Worm (Caenorhabditis elegans) whole organism, L4 larva: ENCODE results near the gene pigc-1.

Source experiments
- F37D6.2 ChIP-seq: sonication (generic microtip); optimal IDR thresholded peaks from 2 replicates; lab custom pipeline; 2016; ENCODE audit warnings: mild to moderate bottlenecking, missing genetic modification characterization, missing compliant biosample characterization
- F44E2.7 ChIP-seq: fragments of 200-800 bp; sonication (Bioruptor generic); IDR thresholded peaks from 2 replicates; pipeline ENCODE4 v2.1.2; 2022; ENCODE audit warnings: missing genetic modification characterization, missing compliant biosample characterization
- F49E8.2 ChIP-seq: sonication (generic microtip); optimal IDR thresholded peaks from 2 replicates; lab custom pipeline; 2016; ENCODE audit warnings: missing compliant biosample characterization, mild to moderate bottlenecking, missing genetic modification characterization, borderline replicate concordance
- R02D3.7 ChIP-seq: fragments of 150-350 bp; sonication (generic microtip); optimal IDR thresholded peaks from 3 replicates; lab custom pipeline; 2014; ENCODE audit warnings: missing biosample characterization, missing genetic modification characterization
- T26A8.4 ChIP-seq: fragments of 200-800 bp; sonication (Bioruptor generic); IDR thresholded peaks from 2 replicates; pipeline ENCODE4 v1.3.6; 2022; ENCODE audit warnings: missing genetic modification characterization, missing compliant biosample characterization
- attf-4 ChIP-seq: sonication (generic microtip); optimal IDR thresholded peaks from 3 replicates; lab custom pipeline; 2017; ENCODE audit warnings: missing biosample characterization, missing genetic modification characterization
- ceh-44 ChIP-seq: fragments of 200-800 bp; sonication (Bioruptor generic); IDR thresholded peaks from 2 replicates; pipeline ENCODE4 v1.3.6; 2022; ENCODE audit warnings: missing genetic modification reagents, missing genetic modification characterization, missing compliant biosample characterization
- ceh-62 ChIP-seq: sonication (generic microtip); optimal IDR thresholded peaks from 2 replicates; lab custom pipeline; 2017; ENCODE audit warnings: missing biosample characterization, missing genetic modification characterization
- ceh-82 ChIP-seq: sonication (generic microtip); optimal IDR thresholded peaks from 2 replicates; lab custom pipeline; 2017; ENCODE audit warnings: missing biosample characterization, missing genetic modification characterization
- ctbp-1 ChIP-seq: fragments of 200-800 bp; sonication (Bioruptor generic); IDR thresholded peaks from 2 replicates; pipeline ENCODE4 v1.3.6; 2022; ENCODE audit warnings: missing genetic modification reagents, missing genetic modification characterization, missing compliant biosample characterization
- daf-19 ChIP-seq: fragments of 200-800 bp; sonication (Bioruptor generic); conservative IDR thresholded peaks from 2 replicates; pipeline ENCODE4 v1.3.6; 2022; ENCODE audit warnings: missing genetic modification characterization, missing compliant biosample characterization
- daf-8 ChIP-seq: fragments of 200-800 bp; sonication (Bioruptor generic); IDR thresholded peaks from 2 replicates; pipeline ENCODE4 v1.3.6; 2022; ENCODE audit warnings: missing genetic modification characterization, missing compliant biosample characterization
- dmd-6 ChIP-seq: fragments of 200-800 bp; sonication (Bioruptor generic); IDR thresholded peaks from 2 replicates; pipeline ENCODE4 v1.3.6; 2022; ENCODE audit warnings: missing genetic modification reagents, missing genetic modification characterization, missing compliant biosample characterization
- dmd-9 ChIP-seq: fragments of 200-800 bp; sonication (Bioruptor generic); IDR thresholded peaks from 2 replicates; pipeline ENCODE4 v1.3.6; 2022; ENCODE audit warnings: missing genetic modification reagents, missing genetic modification characterization, missing compliant biosample characterization
- dve-1 ChIP-seq: sonication (generic microtip); optimal IDR thresholded peaks from 2 replicates; lab custom pipeline; 2017; ENCODE audit warnings: antibody characterized with exemption, mild to moderate bottlenecking, missing genetic modification characterization, missing compliant biosample characterization; ENCODE audit not compliant: insufficient read depth
- fkh-10 ChIP-seq: fragments of 150-350 bp; optimal IDR thresholded peaks from 2 replicates; lab custom pipeline; 2014; ENCODE audit warnings: missing biosample characterization, missing genetic modification reagents, missing genetic modification characterization
- hlh-11 ChIP-seq: fragments of 200-800 bp; sonication (Bioruptor generic); optimal IDR thresholded peaks from 2 replicates; lab custom pipeline; 2018; ENCODE audit warnings: mild to moderate bottlenecking, missing genetic modification characterization, missing compliant biosample characterization
- hlh-30 ChIP-seq: sonication (generic microtip); optimal IDR thresholded peaks from 2 replicates; lab custom pipeline; 2017; ENCODE audit warnings: antibody characterized with exemption, mild to moderate bottlenecking, missing genetic modification characterization, missing compliant biosample characterization; ENCODE audit not compliant: insufficient read depth
- jun-1 ChIP-seq: fragments of 150-350 bp; optimal IDR thresholded peaks from 2 replicates; lab custom pipeline; 2014; ENCODE audit warnings: missing biosample characterization, missing genetic modification reagents, missing genetic modification characterization
- lim-7 ChIP-seq: fragments of 200-800 bp; sonication (Bioruptor generic); IDR thresholded peaks from 2 replicates; pipeline ENCODE4 v1.3.6; 2022; ENCODE audit warnings: missing genetic modification characterization, missing compliant biosample characterization
- lin-15B ChIP-seq: fragments of 150-350 bp; sonication (generic microtip); optimal IDR thresholded peaks from 3 replicates; lab custom pipeline; 2014; ENCODE audit warnings: missing biosample characterization, missing genetic modification characterization
- lin-39 ChIP-seq: fragments of 150-350 bp; optimal IDR thresholded peaks from 2 replicates; lab custom pipeline; 2014; ENCODE audit warnings: missing biosample characterization, missing genetic modification reagents, missing genetic modification characterization
- lir-3 ChIP-seq: sonication (generic microtip); optimal IDR thresholded peaks from 2 replicates; lab custom pipeline; 2016; ENCODE audit warnings: mild to moderate bottlenecking, missing genetic modification characterization, missing compliant biosample characterization
- madf-5 ChIP-seq, 2 experiments: fragments of 200-800 bp; sonication (Bioruptor generic); IDR thresholded peaks; 2 replicates each; pipeline ENCODE4 v1.3.6; 2022; ENCODE audit warnings: missing compliant biosample characterization in 2 of 2, missing genetic modification characterization in 2 of 2
- mdt-29 ChIP-seq: fragments of 200-800 bp; sonication (Bioruptor generic); IDR thresholded peaks from 2 replicates; pipeline ENCODE4 v1.3.6; 2022; ENCODE audit warnings: missing genetic modification reagents, missing genetic modification characterization, missing compliant biosample characterization
- mep-1 ChIP-seq: fragments of 150-350 bp; sonication (generic microtip); optimal IDR thresholded peaks from 3 replicates; lab custom pipeline; 2014; ENCODE audit warnings: missing biosample characterization, missing genetic modification characterization
- mxl-2 ChIP-seq: fragments of 200-800 bp; sonication (Bioruptor generic); conservative IDR thresholded peaks from 2 replicates; pipeline ENCODE4 v1.3.6; 2022; ENCODE audit warnings: missing genetic modification reagents, missing genetic modification characterization, missing compliant biosample characterization
- mxl-3 ChIP-seq: fragments of 200-800 bp; sonication (Bioruptor generic); optimal IDR thresholded peaks from 2 replicates; lab custom pipeline; 2018; ENCODE audit warnings: mild to moderate bottlenecking, missing genetic modification characterization, missing compliant biosample characterization
- nhr-10 ChIP-seq: fragments of 150-350 bp; optimal IDR thresholded peaks from 2 replicates; lab custom pipeline; 2014; ENCODE audit warnings: missing biosample characterization, missing genetic modification characterization
- nhr-102 ChIP-seq: sonication (generic microtip); optimal IDR thresholded peaks from 2 replicates; lab custom pipeline; 2016; ENCODE audit warnings: mild to moderate bottlenecking, missing genetic modification characterization, moderate library complexity, missing compliant biosample characterization
- nhr-237 ChIP-seq: sonication (generic microtip); optimal IDR thresholded peaks from 2 replicates; lab custom pipeline; 2017; ENCODE audit warnings: missing biosample characterization, missing genetic modification characterization
- nhr-25 ChIP-seq: sonication (generic microtip); optimal IDR thresholded peaks from 2 replicates; lab custom pipeline; 2017; ENCODE audit warnings: missing genetic modification characterization, mild to moderate bottlenecking, missing compliant biosample characterization, antibody characterized with exemption, moderate library complexity, borderline replicate concordance; ENCODE audit not compliant: insufficient read depth
- nhr-28 ChIP-seq: fragments of 150-350 bp; optimal IDR thresholded peaks from 2 replicates; lab custom pipeline; 2014; ENCODE audit warnings: missing biosample characterization, missing genetic modification characterization
- nhr-41 ChIP-seq: fragments of 200-800 bp; sonication (Bioruptor generic); IDR thresholded peaks from 2 replicates; pipeline ENCODE4 v1.3.6; 2022; ENCODE audit warnings: missing genetic modification reagents, missing genetic modification characterization, missing compliant biosample characterization
- nhr-42 ChIP-seq: fragments of 200-800 bp; sonication (Bioruptor generic); IDR thresholded peaks from 2 replicates; pipeline ENCODE4 v1.3.6; 2022; ENCODE audit warnings: missing genetic modification characterization, missing compliant biosample characterization
- nhr-77 ChIP-seq: fragments of 150-350 bp; optimal IDR thresholded peaks from 2 replicates; lab custom pipeline; 2014; ENCODE audit warnings: missing biosample characterization, missing genetic modification characterization
- pha-4 ChIP-seq, 2 experiments: fragments of 150-350 bp in 1 of 2; fragments of 200-800 bp in 1 of 2; sonication (Bioruptor generic) in 1 of 2; IDR thresholded peaks in 1 of 2; optimal IDR thresholded peaks in 1 of 2; 2 replicates each; pipeline versions ENCODE4 v1.3.6 to Lab custom; 2014 to 2022; ENCODE audit warnings: missing genetic modification characterization in 2 of 2, missing genetic modification reagents in 2 of 2, missing biosample characterization in 1 of 2, missing compliant biosample characterization in 1 of 2
- pqm-1 ChIP-seq: sonication (generic microtip); optimal IDR thresholded peaks from 2 replicates; lab custom pipeline; 2017; ENCODE audit warnings: missing biosample characterization, missing genetic modification characterization
- rbr-2 ChIP-seq: sonication (generic microtip); optimal IDR thresholded peaks from 2 replicates; lab custom pipeline; 2016; ENCODE audit warnings: missing genotype, missing genetic modification characterization, missing compliant biosample characterization
- sdz-12 ChIP-seq: fragments of 200-800 bp; sonication (Bioruptor generic); optimal IDR thresholded peaks from 2 replicates; lab custom pipeline; 2018; ENCODE audit warnings: mild to moderate bottlenecking, missing genetic modification characterization, missing compliant biosample characterization
- set-16 ChIP-seq: fragments of 200-800 bp; sonication (Bioruptor generic); IDR thresholded peaks from 2 replicates; pipeline ENCODE4 v1.3.6; 2022; ENCODE audit warnings: missing genetic modification reagents, missing genetic modification characterization, missing compliant biosample characterization
- skn-1 ChIP-seq: fragments of 150-350 bp; optimal IDR thresholded peaks from 2 replicates; lab custom pipeline; 2014; ENCODE audit warnings: missing biosample characterization, missing genetic modification characterization
- snpc-1.2 ChIP-seq: fragments of 200-800 bp; sonication (Bioruptor generic); IDR thresholded peaks from 2 replicates; pipeline ENCODE4 v1.3.6; 2022; ENCODE audit warnings: missing genetic modification reagents, missing genetic modification characterization, missing compliant biosample characterization
- snpc-4 ChIP-seq: fragments of 150-350 bp; optimal IDR thresholded peaks from 2 replicates; lab custom pipeline; 2014; ENCODE audit warnings: missing biosample characterization, missing genetic modification characterization
- tra-1 ChIP-seq: fragments of 200-800 bp; sonication (Bioruptor generic); IDR thresholded peaks from 2 replicates; pipeline ENCODE4 v1.3.6; 2022; ENCODE audit warnings: missing genetic modification reagents, missing genetic modification characterization, missing compliant biosample characterization
- unc-39 ChIP-seq: sonication (generic microtip); optimal IDR thresholded peaks from 2 replicates; lab custom pipeline; 2017; ENCODE audit warnings: missing biosample characterization, missing genetic modification characterization
- zip-11 ChIP-seq: fragments of 200-800 bp; sonication (Bioruptor generic); IDR thresholded peaks from 2 replicates; pipeline ENCODE4 v1.3.6; 2022; ENCODE audit warnings: missing genetic modification characterization, missing compliant biosample characterization
- ztf-11 ChIP-seq: fragments of 150-350 bp; optimal IDR thresholded peaks from 2 replicates; lab custom pipeline; 2014; ENCODE audit warnings: missing biosample characterization, missing genetic modification characterization

pigc-1 gene

ce11 chrIV:9341591-9341990 is 1.4 kb downstream of the pigc-1 start, which contains the start of gene vps-26 (continued):
- TF ChIP-seq nhr-25 (tag; lab: Kevin White, UChicago) = no peak
- no peak for TF ChIP-seq fkh-10
- no peak for TF ChIP-seq daf-8 (GFP tag; lab: Robert Waterston, UW)
- TF ChIP-seq skn-1 (tag; lab: Kevin White, UChicago) = no peak
- no peak for TF ChIP-seq lir-3
- no peak for TF ChIP-seq F49E8.2 (tag; lab: Kevin White, UChicago)
- TF ChIP-seq lim-7 (GFP tag; lab: Robert Waterston, UW) = no peak
- no peak for TF ChIP-seq lin-39
- TF ChIP-seq nhr-10 (tag; lab: Kevin White, UChicago) = no peak
- no peak for TF ChIP-seq ceh-62 (tag; lab: Kevin White, UChicago)
- no peak for TF ChIP-seq dmd-6 (GFP tag; lab: Robert Waterston, UW)
- TF ChIP-seq hlh-30 = peak; percentile 22
- TF ChIP-seq mep-1 (tag; lab: Kevin White, UChicago) = peak; percentile 14
- TF ChIP-seq snpc-4 (tag; lab: Kevin White, UChicago) = no peak
- TF ChIP-seq ztf-11 (tag; lab: Kevin White, UChicago) = no peak
- TF ChIP-seq mdt-29 (GFP tag; lab: Robert Waterston, UW) = no peak
- TF ChIP-seq nhr-42 (GFP tag; lab: Robert Waterston, UW) = no peak
- TF ChIP-seq ceh-44 (GFP tag; lab: Robert Waterston, UW) = no peak
- no peak for TF ChIP-seq R02D3.7
- no peak for TF ChIP-seq zip-11 (GFP tag; lab: Robert Waterston, UW)
- no peak for TF ChIP-seq hlh-11
- no peak for TF ChIP-seq nhr-77
- no peak for TF ChIP-seq snpc-1.2
- TF ChIP-seq nhr-102 (tag; lab: Kevin White, UChicago) = no peak
- no peak for TF ChIP-seq unc-39 (tag; lab: Kevin White, UChicago)
- no peak for TF ChIP-seq tra-1 (GFP tag; lab: Robert Waterston, UW)
- TF ChIP-seq pqm-1 (tag; lab: Kevin White, UChicago) = peak; percentile 13
- no peak for TF ChIP-seq dmd-9 (GFP tag; lab: Robert Waterston, UW)
- peak; percentile 52 for TF ChIP-seq dve-1 (tag; lab: Kevin White, UChicago)
- no peak for TF ChIP-seq ceh-82 (tag; lab: Kevin White, UChicago)
- TF ChIP-seq jun-1 = no peak
- TF ChIP-seq nhr-41 = no peak
- TF ChIP-seq sdz-12 (GFP tag; lab: Kevin White, UChicago) = no peak
- no peak for TF ChIP-seq pha-4 (GFP tag; IDR thresholded peaks at IDR 0.05; lab: Robert Waterston, UW)
- TF ChIP-seq pha-4 (tag; optimal IDR thresholded peaks at IDR 0.05; lab: Kevin White, UChicago) = no peak
- TF ChIP-seq nhr-237 (tag; lab: Kevin White, UChicago) = no peak
- no peak for TF ChIP-seq mxl-2 (GFP tag; lab: Robert Waterston, UW)
- no peak for TF ChIP-seq F37D6.2 (tag; lab: Kevin White, UChicago)
- TF ChIP-seq daf-19 (GFP tag; lab: Robert Waterston, UW) = no peak
- TF ChIP-seq F44E2.7 = no peak
- TF ChIP-seq rbr-2 (tag; lab: Kevin White, UChicago) = no peak
- no peak for TF ChIP-seq lin-15B (tag; lab: Kevin White, UChicago)
- no peak for TF ChIP-seq mxl-3 (GFP tag; lab: Kevin White, UChicago)
- TF ChIP-seq madf-5 (GFP tag; IDR thresholded peaks at IDR 0.05; lab: Robert Waterston, UW) = no peak
- TF ChIP-seq set-16 (GFP tag; lab: Robert Waterston, UW) = no peak
- no peak for TF ChIP-seq attf-4
- no peak for TF ChIP-seq T26A8.4
- no peak for TF ChIP-seq ctbp-1 (GFP tag; lab: Robert Waterston, UW)
- peak; percentile 15 for TF ChIP-seq nhr-28 (tag; lab: Kevin White, UChicago)
